Worm (Caenorhabditis elegans): ENCODE measurements around the gene gphr-1.

Gene gphr-1

ce11 chrIII:12235359-12235758, 16.5 kb downstream of the gphr-1 start:
- TF ChIP-seq ets-4 (GFP tag; optimal IDR thresholded peaks at IDR 0.05) = no peak
- TF ChIP-seq attf-6 (GFP tag; IDR thresholded peaks at IDR 0.05) = no peak
- TF ChIP-seq Y67H2A.10 (GFP tag; conservative IDR thresholded peaks at IDR 0.05) = no peak
- TF ChIP-seq cebp-1 (GFP tag; IDR thresholded peaks at IDR 0.05) = no peak
- no peak for TF ChIP-seq cebp-1 (tag; optimal IDR thresholded peaks at IDR 0.05)
- TF ChIP-seq cebp-2 (GFP tag; IDR thresholded peaks at IDR 0.05) = no peak
- no peak for TF ChIP-seq lin-40 (tag; optimal IDR thresholded peaks at IDR 0.05)
- TF ChIP-seq hsf-1 (GFP tag; IDR thresholded peaks at IDR 0.05) = no peak

DNA sequence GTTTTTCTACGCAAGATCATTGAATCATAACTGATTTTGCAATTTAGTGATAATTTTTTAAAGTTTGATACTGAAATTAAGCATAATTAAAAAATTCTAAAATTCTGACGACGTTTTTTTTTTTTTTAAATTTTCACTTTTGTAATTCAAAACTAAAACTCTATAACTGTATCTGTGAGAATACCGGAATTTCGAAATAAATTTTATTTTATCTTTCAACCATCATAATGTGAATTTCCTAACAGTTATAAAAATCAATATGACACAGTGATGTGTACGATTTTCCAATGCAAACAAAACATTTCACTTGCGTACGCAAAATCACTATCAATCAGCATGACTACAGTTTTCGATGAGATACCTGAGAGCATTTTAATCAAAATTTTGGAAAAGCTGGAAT, 17.1 kb downstream of the gphr-1 start, which contains the start of the genes grl-15 and fbxa-89:
TSS of gene grl-15 (minus strand) at position 101 of the 400 bp plus-strand sequence.
TSS of gene fbxa-89 (plus strand) at position 271 of the 400 bp plus-strand sequence.
- TF ChIP-seq nhr-80 (tag; optimal IDR thresholded peaks at IDR 0.05) (peak; percentile 29), C17E4.6 (GFP tag; IDR thresholded peaks at IDR 0.05) (no peak)

ce11 chrIII:12245570-12245969, 26.7 kb downstream of the gphr-1 start:
- TF ChIP-seq egrh-3 (GFP tag; IDR thresholded peaks at IDR 0.05) = peak; percentile 88; the same call in 1 of the 2 replicates
- TF ChIP-seq zfh-2 (GFP tag; conservative IDR thresholded peaks at IDR 0.05) = peak; percentile 92
- no peak for TF ChIP-seq D2030.7 (GFP tag; IDR thresholded peaks at IDR 0.05)
- TF ChIP-seq F39B2.1 (GFP tag; IDR thresholded peaks at IDR 0.05) = no peak
- TF ChIP-seq attf-5 (GFP tag; optimal IDR thresholded peaks at IDR 0.05) = no peak
- no peak for TF ChIP-seq F10E7.11 (tag; optimal IDR thresholded peaks at IDR 0.05)
- TF ChIP-seq chd-7 (tag; optimal IDR thresholded peaks at IDR 0.05) = no peak
- no peak for TF ChIP-seq efl-1 (GFP tag; optimal IDR thresholded peaks at IDR 0.05)
- TF ChIP-seq ekl-4 (GFP tag; IDR thresholded peaks at IDR 0.05) = no peak
- no peak for TF ChIP-seq bed-1 (GFP tag; IDR thresholded peaks at IDR 0.05)
- 0 out of 2 replicates have a peak, but pooled peaks have one; percentile 9 for TF ChIP-seq dox-1 (GFP tag; IDR thresholded peaks at IDR 0.05)

DNA sequence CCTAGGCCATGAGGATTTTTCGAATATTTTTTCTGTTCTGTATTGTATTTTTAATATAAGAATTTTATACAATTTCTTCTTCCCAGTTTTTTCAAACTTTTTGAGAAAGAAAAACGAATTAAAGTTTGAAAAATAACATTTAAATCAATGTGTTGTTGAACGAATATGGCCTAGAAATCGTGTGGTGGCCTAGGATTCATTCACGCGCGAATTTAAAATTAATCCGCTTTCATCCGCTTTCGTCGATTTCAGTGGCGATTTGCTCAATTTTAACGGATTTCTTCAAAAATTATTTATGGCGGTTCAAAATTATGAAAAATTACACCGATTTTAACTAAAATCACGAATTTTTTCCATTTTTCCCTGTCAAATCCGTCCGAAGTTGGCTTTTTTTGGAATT, 28.5 kb downstream of the gphr-1 start:
- TF ChIP-seq Y79H2A.3 (GFP tag; conservative IDR thresholded peaks at IDR 0.05) (no peak), egl-44 (GFP tag; IDR thresholded peaks at IDR 0.05) (no peak), ccch-3 (GFP tag; optimal IDR thresholded peaks at IDR 0.05) (no peak), lin-40 (tag; optimal IDR thresholded peaks at IDR 0.05) (no peak), mel-28 (tag; optimal IDR thresholded peaks at IDR 0.05; ENCODE audit: borderline replicate concordance) (no peak), atf-7 (tag; optimal IDR thresholded peaks at IDR 0.05) (no peak), zim-3 (tag; optimal IDR thresholded peaks at IDR 0.05) (no peak), zfh-2 (GFP tag; conservative IDR thresholded peaks at IDR 0.05) (no peak), ztf-26 (tag; optimal IDR thresholded peaks at IDR 0.05) (no peak), nfyb-1 (GFP tag; IDR thresholded peaks at IDR 0.05) (no peak), hsf-1 (GFP tag; IDR thresholded peaks at IDR 0.05) (no peak), ceh-100 (GFP tag; IDR thresholded peaks at IDR 0.05) (no peak)

DNA sequence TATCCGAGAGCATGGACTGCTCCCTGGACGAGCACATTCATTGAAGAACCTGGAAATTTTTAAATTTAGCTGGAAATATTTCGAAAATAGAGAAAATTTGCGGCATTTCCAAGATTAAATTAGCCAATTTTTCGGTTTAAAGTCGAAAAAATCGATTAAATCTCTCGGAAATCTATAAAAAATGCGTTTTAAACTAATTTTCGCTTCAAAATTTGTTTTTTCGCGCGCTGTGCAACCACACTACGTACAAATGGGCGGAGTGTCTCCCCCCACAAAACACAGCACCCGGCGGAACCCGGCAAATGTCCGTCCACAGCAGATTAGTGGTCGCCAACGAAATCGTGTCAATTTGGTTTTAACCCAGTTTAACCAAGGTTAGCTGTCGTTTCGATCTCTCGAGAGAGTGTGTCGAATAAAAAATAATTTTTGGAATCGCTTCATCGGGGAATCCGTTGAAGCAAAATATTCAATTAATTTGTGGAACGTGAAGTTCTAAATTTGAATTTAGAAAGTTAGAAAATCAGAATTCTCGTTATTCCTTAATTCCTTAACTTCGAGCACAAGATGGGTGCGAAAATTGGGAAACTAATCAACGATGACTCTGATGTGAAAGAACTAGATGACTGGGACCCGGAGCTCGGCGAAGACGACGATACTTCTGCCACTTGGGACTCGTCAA, 31.4 kb downstream of the gphr-1 start, which contains the start of the genes tim-1 and Y75B8A.23:
TSS of gene tim-1 (minus strand) at position 51 of the 679 bp plus-strand sequence.
TSS of gene Y75B8A.23 (plus strand) at position 547 of the 679 bp plus-strand sequence.
- TF ChIP-seq K12H6.12 (tag; optimal IDR thresholded peaks at IDR 0.05) (peak; percentile 81), dpff-1 (tag; optimal IDR thresholded peaks at IDR 0.05) (peak; percentile 93), tbx-9 (tag; optimal IDR thresholded peaks at IDR 0.05; ENCODE audit: borderline replicate concordance) (no peak), sea-2 (GFP tag; IDR thresholded peaks at IDR 0.05) (peak; percentile 70; the same call in 1 of the 2 replicates), let-526 (GFP tag; IDR thresholded peaks at IDR 0.05) (0 out of 2 replicates have a peak, but pooled peaks have one; percentile 61), attf-5 (GFP tag; optimal IDR thresholded peaks at IDR 0.05) (peak; percentile 89), F37B4.10 (GFP tag; IDR thresholded peaks at IDR 0.05) (0 out of 2 replicates have a peak, but pooled peaks have one; percentile 10), hlh-26 (GFP tag; conservative IDR thresholded peaks at IDR 0.05) (no peak), zim-3 (tag; optimal IDR thresholded peaks at IDR 0.05) (peak; percentile 59), mel-28 (tag; optimal IDR thresholded peaks at IDR 0.05; ENCODE audit: borderline replicate concordance) (peak; percentile 84), madf-3 (GFP tag; IDR thresholded peaks at IDR 0.05) (peak; percentile 89), lin-54 (GFP tag; optimal IDR thresholded peaks at IDR 0.05) (peak; percentile 97), ztf-22 (GFP tag; optimal IDR thresholded peaks at IDR 0.05) (peak; percentile 53), gei-17 (GFP tag; optimal IDR thresholded peaks at IDR 0.05) (peak; percentile 86), chd-7 (tag; optimal IDR thresholded peaks at IDR 0.05) (peak; percentile 78), sptf-2 (GFP tag; optimal IDR thresholded peaks at IDR 0.05) (no peak)

Measured in whole organism, young adult.